Worm (Caenorhabditis elegans) whole organism, L3 larva: ENCODE measurements around the gene srh-33.

ENCODE experiments used
- aly-2 ChIP-seq: fragments of 150-350 bp; optimal IDR thresholded peaks from 2 replicates; lab custom pipeline; 2014; ENCODE audit warnings: missing biosample characterization, missing genetic modification characterization
- elt-2 ChIP-seq: sonication (generic microtip); optimal IDR thresholded peaks from 2 replicates; lab custom pipeline; 2016; ENCODE audit warnings: missing genetic modification reagents, mild to moderate bottlenecking, missing genetic modification characterization, missing compliant biosample characterization
- mdl-1 ChIP-seq: fragments of 150-350 bp; optimal IDR thresholded peaks from 2 replicates; lab custom pipeline; 2014; ENCODE audit warnings: missing biosample characterization, missing genetic modification characterization
- mml-1 ChIP-seq: fragments of 150-350 bp; sonication (generic microtip); optimal IDR thresholded peaks from 3 replicates; lab custom pipeline; 2014; ENCODE audit warnings: missing biosample characterization, missing genetic modification characterization
- nhr-11 ChIP-seq: fragments of 150-350 bp; optimal IDR thresholded peaks from 2 replicates; lab custom pipeline; 2014; ENCODE audit warnings: missing biosample characterization, missing genetic modification characterization
- nhr-237 ChIP-seq: fragments of 150-350 bp; optimal IDR thresholded peaks from 2 replicates; lab custom pipeline; 2014; ENCODE audit warnings: missing biosample characterization, missing genetic modification characterization
- nhr-28 ChIP-seq: fragments of 150-350 bp; optimal IDR thresholded peaks from 2 replicates; lab custom pipeline; 2014; ENCODE audit warnings: missing biosample characterization, missing genetic modification characterization
- nhr-76 ChIP-seq: fragments of 150-350 bp; sonication (generic microtip); optimal IDR thresholded peaks from 5 replicates; lab custom pipeline; 2014; ENCODE audit warnings: missing biosample characterization, missing genetic modification characterization
- nhr-77 ChIP-seq: fragments of 150-350 bp; optimal IDR thresholded peaks from 2 replicates; lab custom pipeline; 2014; ENCODE audit warnings: missing biosample characterization, missing genetic modification characterization

DNA sequence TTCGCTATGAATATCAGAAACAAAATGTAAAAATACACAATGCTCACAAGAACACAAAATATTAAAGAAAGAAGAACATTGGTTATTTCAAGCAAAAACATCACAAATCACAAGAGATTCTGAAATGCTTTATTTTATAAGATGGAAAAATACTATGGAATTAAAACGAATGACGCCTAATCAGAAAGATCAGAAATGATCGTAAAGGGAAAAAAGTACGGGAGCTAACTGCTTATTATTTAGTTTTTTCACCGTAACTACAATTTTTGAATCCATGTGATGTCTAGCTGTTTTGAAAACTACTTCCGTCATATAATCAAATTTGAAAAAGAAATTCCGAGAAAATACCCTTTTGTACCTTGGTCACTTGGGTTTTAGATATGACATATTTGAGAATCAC, 25.4 kb upstream of the srh-33 start, which contains the start of gene srbc-57:
- no peak for TF ChIP-seq nhr-76 (tag; lab: Kevin White, UChicago)
- TF ChIP-seq elt-2 (tag; lab: Kevin White, UChicago) = no peak
- no peak for TF ChIP-seq nhr-28 (tag; lab: Kevin White, UChicago)
- TF ChIP-seq mml-1 (tag; lab: Kevin White, UChicago) = no peak
- no peak for TF ChIP-seq mdl-1 (tag; lab: Kevin White, UChicago)
- no peak for TF ChIP-seq nhr-237 (tag; lab: Kevin White, UChicago)
- no peak for TF ChIP-seq nhr-11 (tag; lab: Kevin White, UChicago)
- TF ChIP-seq aly-2 (tag; lab: Kevin White, UChicago) = no peak
- TF ChIP-seq nhr-77 (tag; lab: Kevin White, UChicago) = no peak
